Worm (Caenorhabditis elegans) whole organism, L1 larva: ENCODE results near the gene basl-1.

Experiments used
- ceh-82 ChIP-seq, 3 experiments: fragments of 150-350 bp in 1 of 3; sonication (generic microtip) in 2 of 3; optimal IDR thresholded peaks; 2 replicates each; lab custom pipeline; 2014 to 2017; ENCODE audit warnings: missing biosample characterization in 3 of 3, missing genetic modification characterization in 3 of 3
- lir-3 ChIP-seq: sonication (generic microtip); optimal IDR thresholded peaks from 2 replicates; lab custom pipeline; 2016; ENCODE audit warnings: mild to moderate bottlenecking, missing genetic modification characterization, moderate library complexity, missing compliant biosample characterization; ENCODE audit not compliant: poor library complexity
- lsy-2 ChIP-seq, 2 experiments: fragments of 150-350 bp; optimal IDR thresholded peaks; 2 replicates each; lab custom pipeline; 2014; ENCODE audit warnings: missing biosample characterization in 2 of 2, missing genetic modification characterization in 2 of 2
- mep-1 ChIP-seq: fragments of 150-350 bp; optimal IDR thresholded peaks from 2 replicates; lab custom pipeline; 2014; ENCODE audit warnings: missing biosample characterization, missing genetic modification characterization
- nhr-28 ChIP-seq: fragments of 150-350 bp; optimal IDR thresholded peaks from 2 replicates; lab custom pipeline; 2014; ENCODE audit warnings: missing biosample characterization, missing genetic modification characterization
- skn-1 ChIP-seq: fragments of 150-350 bp; optimal IDR thresholded peaks from 2 replicates; lab custom pipeline; 2014; ENCODE audit warnings: missing biosample characterization, missing genetic modification characterization
- unc-62 ChIP-seq: fragments of 150-350 bp; optimal IDR thresholded peaks from 2 replicates; lab custom pipeline; 2014; ENCODE audit warnings: missing biosample characterization, missing genetic modification reagents, missing genetic modification characterization
- xbp-1 ChIP-seq: sonication (generic microtip); optimal IDR thresholded peaks from 2 replicates; lab custom pipeline; 2016; ENCODE audit warnings: missing genetic modification characterization, missing compliant biosample characterization

- no peak for TF ChIP-seq unc-62 (GFP tag; lab: Kevin White, UChicago)
- no peak for TF ChIP-seq ceh-82 (tag; optimal IDR thresholded peaks at IDR 0.05; lab: Kevin White, UChicago)
- no peak for TF ChIP-seq skn-1
- no peak for TF ChIP-seq mep-1
- TF ChIP-seq nhr-28 (tag; lab: Kevin White, UChicago): no peak
- TF ChIP-seq lir-3: no peak
- TF ChIP-seq lsy-2 (tag; optimal IDR thresholded peaks at IDR 0.05; lab: Kevin White, UChicago): no peak
- TF ChIP-seq xbp-1 (tag; lab: Kevin White, UChicago): no peak
Observed at ce11 chrIII:5568265-5568664, 46.5 kb upstream of the basl-1 start.
